Worm (Caenorhabditis elegans) whole organism, L3 larva: ENCODE results near the gene T05B4.8.
A peak's percentile ranks its signal among the peaks of the same experiment; 100 is the strongest.

Experiments used
- ZK546.5 ChIP-seq: sonication (generic microtip); optimal IDR thresholded peaks from 2 replicates; lab custom pipeline; 2017; ENCODE audit warnings: missing biosample characterization, missing genetic modification characterization
- aly-2 ChIP-seq: fragments of 150-350 bp; optimal IDR thresholded peaks from 2 replicates; lab custom pipeline; 2014; ENCODE audit warnings: missing biosample characterization, missing genetic modification characterization
- ama-1 ChIP-seq: fragments of 150-350 bp; optimal IDR thresholded peaks from 2 replicates; lab custom pipeline; 2018
- ceh-28 ChIP-seq: fragments of 150-350 bp; optimal IDR thresholded peaks from 2 replicates; lab custom pipeline; 2014; ENCODE audit warnings: missing biosample characterization, missing genetic modification reagents, missing genetic modification characterization
- ceh-82 ChIP-seq: fragments of 150-350 bp; optimal IDR thresholded peaks from 2 replicates; lab custom pipeline; 2014; ENCODE audit warnings: missing biosample characterization, missing genetic modification characterization
- egl-27 ChIP-seq: sonication (generic microtip); optimal IDR thresholded peaks from 4 replicates; lab custom pipeline; 2017; ENCODE audit warnings: missing biosample characterization, missing genetic modification reagents, missing genetic modification characterization
- egl-5 ChIP-seq: fragments of 150-350 bp; optimal IDR thresholded peaks from 2 replicates; lab custom pipeline; 2017; ENCODE audit warnings: missing biosample characterization, missing genetic modification reagents, missing genetic modification characterization, inconsistent platforms
- elt-1 ChIP-seq: fragments of 150-350 bp; optimal IDR thresholded peaks from 2 replicates; lab custom pipeline; 2014; ENCODE audit warnings: missing biosample characterization, missing genetic modification characterization
- elt-2 ChIP-seq: sonication (generic microtip); optimal IDR thresholded peaks from 2 replicates; lab custom pipeline; 2016; ENCODE audit warnings: missing genetic modification reagents, mild to moderate bottlenecking, missing genetic modification characterization, missing compliant biosample characterization
- eor-1 ChIP-seq, 2 experiments: fragments of 150-350 bp; optimal IDR thresholded peaks; 2 replicates each; lab custom pipeline; 2014 to 2018; ENCODE audit warnings: missing biosample characterization in 2 of 2, missing genetic modification characterization in 2 of 2
- fkh-10 ChIP-seq: sonication (generic microtip); optimal IDR thresholded peaks from 2 replicates; lab custom pipeline; 2017; ENCODE audit warnings: missing biosample characterization, missing genetic modification reagents, missing genetic modification characterization
- fos-1 ChIP-seq: fragments of 150-350 bp; optimal IDR thresholded peaks from 2 replicates; lab custom pipeline; 2014; ENCODE audit warnings: missing biosample characterization, missing genetic modification characterization
- hmg-11 ChIP-seq: sonication (generic microtip); optimal IDR thresholded peaks from 2 replicates; lab custom pipeline; 2016; ENCODE audit warnings: missing genetic modification characterization, missing compliant biosample characterization
- jun-1 ChIP-seq: fragments of 150-350 bp; optimal IDR thresholded peaks from 2 replicates; lab custom pipeline; 2014; ENCODE audit warnings: missing biosample characterization, missing genetic modification reagents, missing genetic modification characterization
- lin-39 ChIP-seq: fragments of 150-350 bp; optimal IDR thresholded peaks from 2 replicates; lab custom pipeline; 2018; ENCODE audit warnings: missing biosample characterization, missing genetic modification reagents, missing genetic modification characterization
- lsy-12 ChIP-seq: sonication (generic microtip); optimal IDR thresholded peaks from 2 replicates; lab custom pipeline; 2016; ENCODE audit warnings: mild to moderate bottlenecking, missing genetic modification characterization, missing compliant biosample characterization
- mml-1 ChIP-seq: fragments of 150-350 bp; sonication (generic microtip); optimal IDR thresholded peaks from 3 replicates; lab custom pipeline; 2014; ENCODE audit warnings: missing biosample characterization, missing genetic modification characterization
- nfya-1 ChIP-seq: sonication (generic microtip); optimal IDR thresholded peaks from 2 replicates; lab custom pipeline; 2017; ENCODE audit warnings: missing genetic modification characterization, mild to moderate bottlenecking, missing compliant biosample characterization, antibody characterized with exemption, moderate library complexity; ENCODE audit not compliant: insufficient read depth
- nhr-11 ChIP-seq: fragments of 150-350 bp; optimal IDR thresholded peaks from 2 replicates; lab custom pipeline; 2014; ENCODE audit warnings: missing biosample characterization, missing genetic modification characterization
- nhr-12 ChIP-seq: fragments of 150-350 bp; optimal IDR thresholded peaks from 2 replicates; lab custom pipeline; 2014; ENCODE audit warnings: missing biosample characterization, missing genetic modification characterization
- nhr-23 ChIP-seq: fragments of 150-350 bp; optimal IDR thresholded peaks from 2 replicates; lab custom pipeline; 2014; ENCODE audit warnings: missing biosample characterization, missing genetic modification reagents, missing genetic modification characterization
- nhr-237 ChIP-seq: fragments of 150-350 bp; optimal IDR thresholded peaks from 2 replicates; lab custom pipeline; 2014; ENCODE audit warnings: missing biosample characterization, missing genetic modification characterization
- nhr-43 ChIP-seq: sonication (generic microtip); optimal IDR thresholded peaks from 2 replicates; lab custom pipeline; 2016; ENCODE audit warnings: mild to moderate bottlenecking, missing genetic modification characterization, missing compliant biosample characterization; ENCODE audit not compliant: poor library complexity, severe bottlenecking
- nhr-67 ChIP-seq: fragments of 150-350 bp; optimal IDR thresholded peaks from 2 replicates; lab custom pipeline; 2014; ENCODE audit warnings: missing biosample characterization, missing genetic modification characterization
- nhr-77 ChIP-seq: fragments of 150-350 bp; optimal IDR thresholded peaks from 2 replicates; lab custom pipeline; 2014; ENCODE audit warnings: missing biosample characterization, missing genetic modification characterization
- pha-4 ChIP-seq: fragments of 150-350 bp; optimal IDR thresholded peaks from 2 replicates; lab custom pipeline; 2014; ENCODE audit warnings: missing biosample characterization, missing genetic modification reagents, missing genetic modification characterization
- pqm-1 ChIP-seq: fragments of 150-350 bp; optimal IDR thresholded peaks from 2 replicates; lab custom pipeline; 2017; ENCODE audit warnings: missing biosample characterization, missing genetic modification characterization, inconsistent platforms
- sea-2 ChIP-seq: fragments of 150-350 bp; sonication (generic microtip); optimal IDR thresholded peaks from 4 replicates; lab custom pipeline; 2014; ENCODE audit warnings: missing biosample characterization, missing genetic modification reagents, missing genetic modification characterization
- skn-1 ChIP-seq: fragments of 150-350 bp; optimal IDR thresholded peaks from 2 replicates; lab custom pipeline; 2014; ENCODE audit warnings: missing biosample characterization, missing genetic modification characterization
- snpc-4 ChIP-seq: fragments of 150-350 bp; optimal IDR thresholded peaks from 2 replicates; lab custom pipeline; 2014; ENCODE audit warnings: missing biosample characterization, missing genetic modification characterization
- unc-62 ChIP-seq: fragments of 150-350 bp; sonication (generic microtip); optimal IDR thresholded peaks from 4 replicates; lab custom pipeline; 2014; ENCODE audit warnings: missing biosample characterization, missing genetic modification reagents, missing genetic modification characterization
- zag-1 ChIP-seq: fragments of 150-350 bp; optimal IDR thresholded peaks from 2 replicates; lab custom pipeline; 2014; ENCODE audit warnings: missing biosample characterization, missing genetic modification characterization
- ztf-11 ChIP-seq: fragments of 150-350 bp; optimal IDR thresholded peaks from 2 replicates; lab custom pipeline; 2014; ENCODE audit warnings: missing biosample characterization, missing genetic modification characterization
- ztf-4 ChIP-seq: fragments of 150-350 bp; optimal IDR thresholded peaks from 2 replicates; lab custom pipeline; 2014; ENCODE audit warnings: missing biosample characterization, missing genetic modification characterization

Gene T05B4.8

ce11 chrV:4116071-4116470 lies at the start of gene T05B4.8:
Gene T05B4.8 (minus strand): TSS chrV:4116171.
- TF ChIP-seq elt-1 (tag; lab: Kevin White, UChicago): no peak
- no peak for TF ChIP-seq ceh-82 (tag; lab: Kevin White, UChicago)
- TF ChIP-seq aly-2: no peak
- no peak for TF ChIP-seq nhr-67
- TF ChIP-seq jun-1 (tag; lab: Kevin White, UChicago): no peak
- no peak for TF ChIP-seq nhr-237 (tag; lab: Kevin White, UChicago)
- no peak for TF ChIP-seq pha-4 (tag; lab: Kevin White, UChicago)
- TF ChIP-seq ztf-4 (tag; lab: Kevin White, UChicago): no peak
- no peak for TF ChIP-seq ztf-11
- no peak for TF ChIP-seq unc-62 (GFP tag; lab: Kevin White, UChicago)
- TF ChIP-seq egl-27 (tag; lab: Kevin White, UChicago): no peak

- TF ChIP-seq snpc-4 (no peak), lin-39 (no peak), nhr-23 (no peak), elt-1 (tag; lab: Kevin White, UChicago) (no peak), nfya-1 (tag; lab: Kevin White, UChicago) (peak; percentile 4), pha-4 (tag; lab: Kevin White, UChicago) (no peak), skn-1 (tag; lab: Kevin White, UChicago) (no peak), hmg-11 (tag; lab: Kevin White, UChicago) (peak; percentile 13), unc-62 (GFP tag; lab: Kevin White, UChicago) (no peak), fos-1 (tag; lab: Kevin White, UChicago) (no peak), lsy-12 (tag; lab: Kevin White, UChicago) (no peak), mml-1 (tag; lab: Kevin White, UChicago) (no peak), ceh-28 (tag; lab: Kevin White, UChicago) (no peak), pqm-1 (tag; lab: Kevin White, UChicago) (peak; percentile 32), nhr-12 (tag; lab: Kevin White, UChicago) (no peak), egl-5 (tag; lab: Kevin White, UChicago) (no peak), nhr-77 (tag; lab: Kevin White, UChicago) (no peak), elt-2 (no peak)
These were observed 48.6 kb upstream of the T05B4.8 start, which contains the start of gene Y45G5AM.3 for ce11 chrV:4164504-4164959. Gene Y45G5AM.3 (plus strand): TSS chrV:4164554.

- TF ChIP-seq nhr-43 (tag; lab: Kevin White, UChicago): no peak
- no peak for TF ChIP-seq jun-1 (tag; lab: Kevin White, UChicago)
- no peak for TF ChIP-seq nhr-11
- no peak for TF ChIP-seq ceh-28 (tag; lab: Kevin White, UChicago)
- TF ChIP-seq skn-1 (tag; lab: Kevin White, UChicago): no peak
- no peak for TF ChIP-seq nhr-67
- TF ChIP-seq hmg-11 (tag; lab: Kevin White, UChicago): no peak
- TF ChIP-seq fos-1 (tag; lab: Kevin White, UChicago): no peak
- TF ChIP-seq fkh-10 (GFP tag; lab: Kevin White, UChicago): no peak
- no peak for TF ChIP-seq nhr-77 (tag; lab: Kevin White, UChicago)
- TF ChIP-seq nhr-12 (tag; lab: Kevin White, UChicago): no peak
- TF ChIP-seq zag-1 (tag; lab: Kevin White, UChicago): no peak
- no peak for TF ChIP-seq eor-1 (tag; optimal IDR thresholded peaks at IDR 0.05; lab: Kevin White, UChicago)
- TF ChIP-seq egl-5 (tag; lab: Kevin White, UChicago): no peak
- no peak for TF ChIP-seq ztf-4 (tag; lab: Kevin White, UChicago)
- TF ChIP-seq ama-1 (lab: Kevin White, UChicago): no peak
- no peak for TF ChIP-seq lin-39
- no peak for TF ChIP-seq sea-2
- TF ChIP-seq ZK546.5 (tag; lab: Kevin White, UChicago): no peak
- TF ChIP-seq, all 47 proteins: peak for 0
These were observed 47.0 kb upstream of the T05B4.8 start, which contains the start of gene Y45G5AM.4 for ce11 chrV:4162922-4163321. Gene Y45G5AM.4 (plus strand): TSS chrV:4163222.

ce11 chrV:4160086-4160485 lies 44.1 kb upstream of the T05B4.8 start, which contains the start of gene Y45G5AM.5:
Gene Y45G5AM.5 (plus strand): TSS chrV:4160386.
- TF ChIP-seq pha-4 (tag; lab: Kevin White, UChicago): no peak
- TF ChIP-seq jun-1 (tag; lab: Kevin White, UChicago): no peak
- no peak for TF ChIP-seq nhr-67
- TF ChIP-seq, all 47 proteins: peak for 0
